Worm (Caenorhabditis elegans): ENCODE results near the gene T19E7.6.

Gene T19E7.6

ce11 chrIV:5635551-5635950, 33.8 kb downstream of the T19E7.6 start, which contains the start of gene srd-13:
Gene srd-13 (minus strand): TSS chrIV:5635651.
- TF ChIP-seq egl-27 (tag; optimal IDR thresholded peaks at IDR 0.05) (no peak), nhr-77 (tag; optimal IDR thresholded peaks at IDR 0.05) (no peak)

DNA sequence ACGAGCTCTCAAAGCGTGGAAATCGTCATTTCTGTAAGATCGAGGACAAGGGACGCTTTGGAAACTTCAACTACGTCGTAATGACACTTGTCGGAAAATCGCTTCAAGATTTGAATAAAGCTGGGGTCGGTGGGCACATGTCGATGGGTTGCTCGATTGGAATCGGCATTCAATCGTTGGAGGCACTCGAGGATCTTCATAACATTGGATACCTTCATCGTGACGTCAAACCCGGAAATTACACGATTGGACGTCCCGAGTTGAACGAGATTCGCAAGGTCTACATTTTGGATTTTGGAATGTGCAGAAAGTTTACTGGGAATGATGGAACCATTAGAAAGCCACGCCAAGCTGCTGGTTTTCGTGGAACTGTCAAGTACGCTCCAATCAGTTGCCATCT, 36.8 kb downstream of the T19E7.6 start:
- TF ChIP-seq ztf-11 (tag; optimal IDR thresholded peaks at IDR 0.05), result no peak
- TF ChIP-seq sea-2 (GFP tag; optimal IDR thresholded peaks at IDR 0.05), result no peak
- TF ChIP-seq ama-1 (optimal IDR thresholded peaks at IDR 0.05), result no peak
- TF ChIP-seq skn-1 (tag; optimal IDR thresholded peaks at IDR 0.05), result no peak
- no peak for TF ChIP-seq fkh-2 (tag; optimal IDR thresholded peaks at IDR 0.05)
- TF ChIP-seq fkh-10 (GFP tag; optimal IDR thresholded peaks at IDR 0.05), result no peak
- no peak for TF ChIP-seq mdl-1 (tag; optimal IDR thresholded peaks at IDR 0.05)
- no peak for TF ChIP-seq nhr-25 (tag; optimal IDR thresholded peaks at IDR 0.05)
- TF ChIP-seq tbx-2 (tag; optimal IDR thresholded peaks at IDR 0.05), result no peak
- no peak for TF ChIP-seq nhr-76 (tag; optimal IDR thresholded peaks at IDR 0.05)
- TF ChIP-seq ceh-82 (tag; optimal IDR thresholded peaks at IDR 0.05), result no peak

- no peak for TF ChIP-seq nhr-28 (tag; optimal IDR thresholded peaks at IDR 0.05)
- TF ChIP-seq ceh-28 (tag; optimal IDR thresholded peaks at IDR 0.05), result no peak
- TF ChIP-seq nhr-237 (tag; optimal IDR thresholded peaks at IDR 0.05), result no peak
Observed at ce11 chrIV:5631628-5632027, 37.7 kb downstream of the T19E7.6 start, which contains the start of gene ttbk-8.2. Gene ttbk-8.2 (plus strand): TSS chrIV:5631928.

DNA sequence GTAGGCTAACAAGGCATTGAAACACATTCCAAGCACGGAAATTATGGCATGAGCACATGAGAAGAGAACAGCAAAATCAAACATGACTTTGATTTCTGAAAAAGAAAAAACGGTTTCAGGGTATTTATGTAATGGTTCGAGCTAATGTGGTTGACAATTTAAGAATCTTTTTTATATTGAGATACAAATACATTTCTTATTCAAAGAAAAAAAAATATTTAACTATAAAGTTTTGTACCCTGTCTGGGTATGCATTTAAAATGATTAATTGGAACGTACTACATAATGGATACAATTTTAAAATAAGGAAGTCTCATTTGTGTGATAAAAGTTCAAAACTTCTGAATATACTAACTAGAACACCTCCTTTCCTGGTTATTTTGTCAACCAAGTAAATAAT, 39.1 kb downstream of the T19E7.6 start, which contains the start of gene srd-12:
TSS of gene srd-12 (minus strand) at position 101 of the 400 bp plus-strand sequence.
- TF ChIP-seq jun-1 (tag; optimal IDR thresholded peaks at IDR 0.05) (no peak), daf-12 (tag; optimal IDR thresholded peaks at IDR 0.05) (no peak), pqm-1 (tag; optimal IDR thresholded peaks at IDR 0.05) (no peak), nhr-11 (tag; optimal IDR thresholded peaks at IDR 0.05) (no peak), ceh-9 (tag; optimal IDR thresholded peaks at IDR 0.05) (no peak), snpc-4 (tag; optimal IDR thresholded peaks at IDR 0.05) (no peak)

ce11 chrIV:5627056-5627455, 42.2 kb downstream of the T19E7.6 start, which contains the start of gene srsx-14:
Gene srsx-14 (minus strand): TSS chrIV:5627156.
- TF ChIP-seq egl-27 (tag; optimal IDR thresholded peaks at IDR 0.05), result no peak
- no peak for TF ChIP-seq eor-1 (tag; optimal IDR thresholded peaks at IDR 0.05)
- no peak for TF ChIP-seq ceh-28 (tag; optimal IDR thresholded peaks at IDR 0.05)
- no peak for TF ChIP-seq ztf-4 (tag; optimal IDR thresholded peaks at IDR 0.05)
- no peak for TF ChIP-seq hmg-11 (tag; optimal IDR thresholded peaks at IDR 0.05)
- TF ChIP-seq lin-15B (tag; optimal IDR thresholded peaks at IDR 0.05), result no peak
- no peak for TF ChIP-seq sea-2 (GFP tag; optimal IDR thresholded peaks at IDR 0.05)
- no peak for TF ChIP-seq nhr-25 (tag; optimal IDR thresholded peaks at IDR 0.05)
- no peak for TF ChIP-seq egl-5 (tag; optimal IDR thresholded peaks at IDR 0.05)
- no peak for TF ChIP-seq pqm-1 (tag; optimal IDR thresholded peaks at IDR 0.05)
- no peak for TF ChIP-seq nhr-28 (tag; optimal IDR thresholded peaks at IDR 0.05)
- no peak for TF ChIP-seq nhr-237 (tag; optimal IDR thresholded peaks at IDR 0.05)
- no peak for TF ChIP-seq daf-12 (tag; optimal IDR thresholded peaks at IDR 0.05)
- no peak for TF ChIP-seq aly-2 (tag; optimal IDR thresholded peaks at IDR 0.05)
- TF ChIP-seq R02D3.7 (tag; optimal IDR thresholded peaks at IDR 0.05), result no peak
- TF ChIP-seq fkh-2 (tag; optimal IDR thresholded peaks at IDR 0.05), result no peak

- TF ChIP-seq nhr-23 (tag; optimal IDR thresholded peaks at IDR 0.05) (no peak), lin-39 (tag; optimal IDR thresholded peaks at IDR 0.05) (no peak), egl-5 (tag; optimal IDR thresholded peaks at IDR 0.05) (no peak), nhr-77 (tag; optimal IDR thresholded peaks at IDR 0.05) (no peak), R02D3.7 (tag; optimal IDR thresholded peaks at IDR 0.05) (no peak), ztf-4 (tag; optimal IDR thresholded peaks at IDR 0.05) (no peak), aly-2 (tag; optimal IDR thresholded peaks at IDR 0.05) (no peak), elt-2 (tag; optimal IDR thresholded peaks at IDR 0.05) (no peak), snpc-4 (tag; optimal IDR thresholded peaks at IDR 0.05) (no peak), ztf-11 (tag; optimal IDR thresholded peaks at IDR 0.05) (no peak), fkh-10 (GFP tag; optimal IDR thresholded peaks at IDR 0.05) (no peak), skn-1 (tag; optimal IDR thresholded peaks at IDR 0.05) (no peak), pha-4 (tag; optimal IDR thresholded peaks at IDR 0.05) (no peak), fos-1 (tag; optimal IDR thresholded peaks at IDR 0.05) (no peak), ceh-16 (tag; optimal IDR thresholded peaks at IDR 0.05) (no peak), elt-3 (tag; optimal IDR thresholded peaks at IDR 0.05) (no peak), nhr-237 (tag; optimal IDR thresholded peaks at IDR 0.05) (no peak)
Observed at ce11 chrIV:5623718-5624117, 45.6 kb downstream of the T19E7.6 start, which contains the start of gene srsx-15. Gene srsx-15 (minus strand): TSS chrIV:5623818.
